Worm (Caenorhabditis elegans) whole organism, L4 larva: ENCODE data around the gene ngn-1.
"Not testable (repeated sequence)": the region's sequence is repeated elsewhere in the genome, so short reads cannot be mapped to it uniquely, and the experiment has no call there.

Experiments
- arid-1 ChIP-seq: fragments of 200-800 bp; sonication (Bioruptor generic); conservative IDR thresholded peaks from 2 replicates; pipeline ENCODE4 v1.3.6; 2022; ENCODE audit warnings: missing genetic modification reagents, missing genetic modification characterization, missing compliant biosample characterization
- ceh-28 ChIP-seq: fragments of 150-350 bp; optimal IDR thresholded peaks from 2 replicates; lab custom pipeline; 2014; ENCODE audit warnings: missing biosample characterization, missing genetic modification reagents, missing genetic modification characterization
- cey-2 ChIP-seq: sonication (generic microtip); optimal IDR thresholded peaks from 3 replicates; lab custom pipeline; 2017; ENCODE audit warnings: missing genetic modification characterization, mild to moderate bottlenecking, missing compliant biosample characterization, antibody characterized with exemption, borderline replicate concordance; ENCODE audit not compliant: insufficient read depth
- fos-1 ChIP-seq: fragments of 150-350 bp; optimal IDR thresholded peaks from 2 replicates; lab custom pipeline; 2014; ENCODE audit warnings: missing biosample characterization, missing genetic modification characterization
- jun-1 ChIP-seq: fragments of 150-350 bp; optimal IDR thresholded peaks from 2 replicates; lab custom pipeline; 2014; ENCODE audit warnings: missing biosample characterization, missing genetic modification reagents, missing genetic modification characterization
- lin-13 ChIP-seq: fragments of 150-350 bp; optimal IDR thresholded peaks from 2 replicates; lab custom pipeline; 2014; ENCODE audit warnings: missing biosample characterization, missing genetic modification reagents, missing genetic modification characterization
- mdl-1 ChIP-seq, 2 experiments: fragments of 150-350 bp in 1 of 2; sonication (generic microtip) in 1 of 2; optimal IDR thresholded peaks; 2 replicates each; lab custom pipeline; 2014 to 2017; ENCODE audit warnings: missing biosample characterization in 2 of 2, missing genetic modification characterization in 2 of 2
- nhr-48 ChIP-seq: sonication (generic microtip); optimal IDR thresholded peaks from 2 replicates; lab custom pipeline; 2016; ENCODE audit warnings: mild to moderate bottlenecking, missing genetic modification characterization, missing compliant biosample characterization
- unc-62 ChIP-seq, 3 experiments: fragments of 150-350 bp in 1 of 3; sonication (generic microtip); optimal IDR thresholded peaks in 2 of 3; peaks in 1 of 3; 1 replicate in 1 of 3; 2 replicates in 2 of 3; lab custom pipeline; 2014 to 2017; ENCODE audit warnings: missing biosample characterization in 3 of 3, missing genetic modification characterization in 3 of 3, missing genetic modification reagents in 3 of 3, missing genotype in 1 of 3
- zag-1 ChIP-seq: fragments of 150-350 bp; optimal IDR thresholded peaks from 2 replicates; lab custom pipeline; 2014; ENCODE audit warnings: missing biosample characterization, missing genetic modification characterization
- ztf-11 ChIP-seq: fragments of 150-350 bp; optimal IDR thresholded peaks from 2 replicates; lab custom pipeline; 2014; ENCODE audit warnings: missing biosample characterization, missing genetic modification characterization

DNA sequence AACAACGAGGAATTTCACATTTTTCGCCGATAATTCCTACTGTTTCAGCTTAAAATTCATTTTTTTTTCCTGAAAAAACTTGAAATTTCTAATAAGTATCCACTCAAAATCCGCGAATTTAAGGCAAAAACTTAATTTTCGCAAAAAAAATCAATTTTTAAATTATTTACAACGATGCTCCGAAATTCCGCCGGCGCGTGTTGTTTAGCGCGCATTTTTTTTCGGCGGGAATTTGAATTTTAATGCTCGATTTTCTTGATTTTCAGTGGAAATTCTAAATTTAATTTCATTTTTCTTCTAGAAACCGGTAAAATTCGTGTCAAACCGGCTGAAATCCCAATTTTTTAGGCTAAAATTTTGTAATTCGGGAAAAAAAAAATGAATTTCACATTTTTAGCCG, 40.1 kb upstream of the ngn-1 start:
- TF ChIP-seq fos-1 (tag; lab: Kevin White, UChicago); ceh-28 (tag; lab: Kevin White, UChicago); arid-1 (GFP tag; lab: Robert Waterston, UW); nhr-48 (tag; lab: Kevin White, UChicago); zag-1 (tag; lab: Kevin White, UChicago); ztf-11 (tag; lab: Kevin White, UChicago); unc-62 (GFP tag; optimal IDR thresholded peaks at IDR 0.05 in 1 of 2; lab: Kevin White, UChicago); unc-62 (tag; optimal IDR thresholded peaks at IDR 0.05; lab: Kevin White, UChicago); mdl-1 (tag; optimal IDR thresholded peaks at IDR 0.05; lab: Kevin White, UChicago); cey-2 (tag; lab: Kevin White, UChicago); jun-1 (tag; lab: Kevin White, UChicago); lin-13 (GFP tag; lab: Kevin White, UChicago): not testable (repeated sequence)
